Fruit fly (Drosophila melanogaster) whole organism, embryonic: ENCODE measurements around the gene isoQC.
A peak's percentile ranks its signal among the peaks of the same experiment; 100 is the strongest.

ENCODE experiments used
- CG10267 ChIP-seq: fragments of 200-800 bp; sonication (Bioruptor generic); optimal IDR thresholded peaks from 2 replicates; lab custom pipeline; 2018; ENCODE audit warnings: missing biosample characterization, mild to moderate bottlenecking, missing genetic modification characterization, moderate library complexity
- CG11695 ChIP-seq: fragments of 200-800 bp; sonication (Bioruptor generic); IDR thresholded peaks from 3 replicates; pipeline ENCODE4 v1.3.6; 2022; ENCODE audit warnings: missing biosample characterization, missing genetic modification characterization
- CG13624 ChIP-seq: fragments of 200-800 bp; sonication (Bioruptor generic); optimal IDR thresholded peaks from 2 replicates; lab custom pipeline; 2016; ENCODE audit warnings: missing biosample characterization, missing genetic modification characterization
- CG13775 ChIP-seq: fragments of 200-800 bp; sonication (Bioruptor generic); optimal IDR thresholded peaks from 3 replicates; lab custom pipeline; 2017; ENCODE audit warnings: missing biosample characterization, mild to moderate bottlenecking, missing genetic modification characterization
- CG15514 ChIP-seq: fragments of 200-800 bp; sonication (Bioruptor generic); optimal IDR thresholded peaks from 3 replicates; lab custom pipeline; 2017; ENCODE audit warnings: missing biosample characterization, missing genetic modification characterization, mild to moderate bottlenecking, moderate library complexity, missing genetic modification reagents
- CG15696 ChIP-seq: fragments of 200-800 bp; sonication (Bioruptor generic); optimal IDR thresholded peaks from 2 replicates; lab custom pipeline; 2019; ENCODE audit warnings: missing biosample characterization, mild to moderate bottlenecking, missing genetic modification characterization, moderate library complexity
- CG1603 ChIP-seq: fragments of 200-800 bp; sonication (Bioruptor generic); optimal IDR thresholded peaks from 2 replicates; lab custom pipeline; 2019; ENCODE audit warnings: missing biosample characterization, mild to moderate bottlenecking, missing genetic modification characterization, moderate library complexity
- CG17802 ChIP-seq: fragments of 200-800 bp; sonication (Bioruptor generic); optimal IDR thresholded peaks from 2 replicates; lab custom pipeline; 2018; ENCODE audit warnings: missing biosample characterization, mild to moderate bottlenecking, missing genetic modification characterization, moderate library complexity
- CG18262 ChIP-seq: fragments of 200-800 bp; optimal IDR thresholded peaks from 3 replicates; lab custom pipeline; 2019; ENCODE audit warnings: missing biosample characterization, mild to moderate bottlenecking, missing genetic modification characterization, moderate library complexity
- CG2678 ChIP-seq: fragments of 200-800 bp; sonication (Bioruptor generic); optimal IDR thresholded peaks from 3 replicates; lab custom pipeline; 2019; ENCODE audit warnings: missing biosample characterization, mild to moderate bottlenecking, missing genetic modification characterization, moderate library complexity
- CG3847 ChIP-seq: fragments of 200-800 bp; sonication (Bioruptor generic); IDR thresholded peaks from 2 replicates; pipeline ENCODE4 v1.3.6; 2022; ENCODE audit warnings: missing biosample characterization, missing genetic modification characterization
- CG3995 ChIP-seq: fragments of 200-800 bp; sonication (Bioruptor generic); optimal IDR thresholded peaks from 3 replicates; lab custom pipeline; 2016; ENCODE audit warnings: missing biosample characterization, missing genetic modification characterization
- CG4424 ChIP-seq: fragments of 200-800 bp; sonication (Bioruptor generic); optimal IDR thresholded peaks from 3 replicates; lab custom pipeline; 2016; ENCODE audit warnings: missing biosample characterization, missing genetic modification characterization
- CG4617 ChIP-seq: fragments of 200-800 bp; sonication (Bioruptor generic); optimal IDR thresholded peaks from 3 replicates; lab custom pipeline; 2016; ENCODE audit warnings: missing biosample characterization, missing genetic modification characterization, borderline replicate concordance
- CG4730 ChIP-seq: fragments of 200-800 bp; sonication (Bioruptor generic); IDR thresholded peaks from 2 replicates; pipeline ENCODE4 v1.3.6; 2022; ENCODE audit warnings: missing biosample characterization, missing genetic modification characterization
- CG8290 ChIP-seq, 3 experiments: fragments of 200-800 bp; sonication (Bioruptor generic); optimal IDR thresholded peaks; 2 replicates each; lab custom pipeline; 2016 to 2019; ENCODE audit warnings: missing biosample characterization in 3 of 3, missing genetic modification characterization in 3 of 3, mild to moderate bottlenecking in 2 of 3, moderate library complexity in 1 of 3
- CG8478 ChIP-seq: fragments of >200 bp; optimal IDR thresholded peaks from 2 replicates; lab custom pipeline; 2018
- CG9437 ChIP-seq: fragments of 200-800 bp; sonication (Bioruptor generic); optimal IDR thresholded peaks from 2 replicates; lab custom pipeline; 2018; ENCODE audit warnings: missing biosample characterization, mild to moderate bottlenecking, missing genetic modification characterization
- CG9817 ChIP-seq: fragments of 200-800 bp; sonication (Bioruptor generic); optimal IDR thresholded peaks from 2 replicates; lab custom pipeline; 2018; ENCODE audit warnings: missing biosample characterization, mild to moderate bottlenecking, missing genetic modification characterization, moderate library complexity
- CoRest ChIP-seq: fragments of 200-800 bp; sonication (Bioruptor generic); optimal IDR thresholded peaks from 3 replicates; lab custom pipeline; 2018; ENCODE audit warnings: missing biosample characterization, mild to moderate bottlenecking, missing genetic modification characterization, moderate library complexity
- D19A ChIP-seq: fragments of 200-800 bp; optimal IDR thresholded peaks from 3 replicates; lab custom pipeline; 2019; ENCODE audit warnings: missing biosample characterization, mild to moderate bottlenecking, missing genetic modification characterization, moderate library complexity
- D19B ChIP-seq: fragments of 200-800 bp; sonication (Bioruptor generic); optimal IDR thresholded peaks from 2 replicates; lab custom pipeline; 2017; ENCODE audit warnings: missing biosample characterization, mild to moderate bottlenecking, missing genetic modification characterization
- E2f2 ChIP-seq: fragments of 200-800 bp; sonication (Bioruptor generic); IDR thresholded peaks from 2 replicates; pipeline ENCODE4 v1.3.6; 2022; ENCODE audit warnings: missing biosample characterization, missing genetic modification characterization
- Hr51 ChIP-seq, 2 experiments: fragments of 200-800 bp; sonication (Bioruptor generic); optimal IDR thresholded peaks; 2 replicates in 1 of 2; 3 replicates in 1 of 2; lab custom pipeline; 2016 to 2018; ENCODE audit warnings: missing biosample characterization in 2 of 2, missing genetic modification characterization in 2 of 2, mild to moderate bottlenecking in 1 of 2, moderate library complexity in 1 of 2
- Hsf ChIP-seq: fragments of 200-800 bp; sonication (Bioruptor generic); optimal IDR thresholded peaks from 3 replicates; lab custom pipeline; 2016; ENCODE audit warnings: missing biosample characterization, missing genetic modification characterization
- Med ChIP-seq: fragments of 200-800 bp; sonication (Bioruptor generic); peaks from one replicate; lab custom pipeline; 2016; ENCODE audit warnings: missing biosample characterization, missing genetic modification characterization, mild to moderate bottlenecking, inconsistent platforms, moderate library complexity
- NfI ChIP-seq: fragments of 200-800 bp; sonication (Bioruptor generic); optimal IDR thresholded peaks from 3 replicates; lab custom pipeline; 2018; ENCODE audit warnings: missing biosample characterization, mild to moderate bottlenecking, missing genetic modification characterization, moderate library complexity
- Pdp1 ChIP-seq, 2 experiments: fragments of 200-800 bp; sonication (Bioruptor generic); optimal IDR thresholded peaks; 3 replicates each; lab custom pipeline; 2016; ENCODE audit warnings: missing biosample characterization in 2 of 2, missing genetic modification characterization in 2 of 2, mild to moderate bottlenecking in 1 of 2, moderate library complexity in 1 of 2
- Sin3A ChIP-seq: fragments of >200 bp; optimal IDR thresholded peaks from 2 replicates; lab custom pipeline; 2018
- Sox102F ChIP-seq: fragments of 200-800 bp; sonication (Bioruptor generic); optimal IDR thresholded peaks from 2 replicates; lab custom pipeline; 2018; ENCODE audit warnings: missing biosample characterization, mild to moderate bottlenecking, missing genetic modification characterization, moderate library complexity
- Sry-β ChIP-seq: fragments of 200-800 bp; sonication (Bioruptor generic); optimal IDR thresholded peaks from 2 replicates; lab custom pipeline; 2018; ENCODE audit warnings: missing biosample characterization, mild to moderate bottlenecking, missing genetic modification characterization, moderate library complexity
- Ssrp ChIP-seq: fragments of 200-800 bp; sonication (Bioruptor generic); optimal IDR thresholded peaks from 2 replicates; lab custom pipeline; 2018; ENCODE audit warnings: missing biosample characterization, mild to moderate bottlenecking, missing genetic modification characterization, moderate library complexity
- YL-1 ChIP-seq: fragments of 200-800 bp; sonication (Bioruptor generic); optimal IDR thresholded peaks from 3 replicates; lab custom pipeline; 2017; ENCODE audit warnings: missing biosample characterization, mild to moderate bottlenecking, missing genetic modification characterization
- chinmo ChIP-seq: fragments of 200-800 bp; sonication (Bioruptor generic); IDR thresholded peaks from 4 replicates; pipeline ENCODE4 v1.3.6; 2022; ENCODE audit warnings: missing biosample characterization, missing genetic modification characterization; ENCODE audit not compliant: partially characterized antibody
- cwo ChIP-seq: fragments of 200-800 bp; sonication (Bioruptor generic); optimal IDR thresholded peaks from 3 replicates; lab custom pipeline; 2017; ENCODE audit warnings: missing biosample characterization, missing genetic modification characterization, mild to moderate bottlenecking, moderate library complexity, missing genetic modification reagents
- dmrt11E ChIP-seq: fragments of 200-800 bp; sonication (Bioruptor generic); optimal IDR thresholded peaks from 3 replicates; lab custom pipeline; 2018; ENCODE audit warnings: missing biosample characterization, mild to moderate bottlenecking, missing genetic modification characterization, moderate library complexity
- exex ChIP-seq: fragments of 200-800 bp; sonication (Bioruptor generic); optimal IDR thresholded peaks from 4 replicates; lab custom pipeline; 2018; ENCODE audit warnings: missing biosample characterization, mild to moderate bottlenecking, missing genetic modification characterization, moderate library complexity
- ftz-f1 ChIP-seq: fragments of 200-800 bp; sonication (Bioruptor generic); optimal IDR thresholded peaks from 2 replicates; lab custom pipeline; 2016; ENCODE audit warnings: missing biosample characterization, missing genetic modification characterization
- gem ChIP-seq: fragments of 200-800 bp; sonication (Bioruptor generic); optimal IDR thresholded peaks from 2 replicates; lab custom pipeline; 2019; ENCODE audit warnings: missing biosample characterization, mild to moderate bottlenecking, missing genetic modification characterization, moderate library complexity
- her ChIP-seq: fragments of 200-800 bp; sonication (Bioruptor generic); optimal IDR thresholded peaks from 2 replicates; lab custom pipeline; 2016; ENCODE audit warnings: missing biosample characterization, missing genetic modification characterization
- knrl ChIP-seq: fragments of 200-800 bp; sonication (Bioruptor generic); IDR thresholded peaks from 3 replicates; pipeline ENCODE4 v1.3.6; 2022; ENCODE audit warnings: missing biosample characterization, missing genetic modification characterization; ENCODE audit not compliant: partially characterized antibody
- lilli ChIP-seq: fragments of 200-800 bp; sonication (Bioruptor generic); optimal IDR thresholded peaks from 3 replicates; lab custom pipeline; 2016; ENCODE audit warnings: missing biosample characterization, missing genetic modification characterization
- nerfin-1 ChIP-seq: fragments of 200-800 bp; sonication (Bioruptor generic); optimal IDR thresholded peaks from 3 replicates; lab custom pipeline; 2019; ENCODE audit warnings: missing biosample characterization, mild to moderate bottlenecking, missing genetic modification characterization, moderate library complexity
- pzg ChIP-seq: fragments of 200-800 bp; sonication (Bioruptor generic); optimal IDR thresholded peaks from 3 replicates; lab custom pipeline; 2018; ENCODE audit warnings: missing biosample characterization, mild to moderate bottlenecking, missing genetic modification characterization, moderate library complexity
- sob ChIP-seq: fragments of 200-800 bp; sonication (Bioruptor generic); IDR thresholded peaks from 2 replicates; pipeline ENCODE4 v1.3.6; 2022; ENCODE audit warnings: missing biosample characterization, missing genetic modification characterization
- tin ChIP-seq: fragments of 200-800 bp; sonication (Bioruptor generic); optimal IDR thresholded peaks from 3 replicates; lab custom pipeline; 2016; ENCODE audit warnings: missing biosample characterization, missing genetic modification characterization
- unpg ChIP-seq: fragments of 200-800 bp; sonication (Bioruptor generic); optimal IDR thresholded peaks from 3 replicates; lab custom pipeline; 2018; ENCODE audit warnings: missing biosample characterization, mild to moderate bottlenecking, missing genetic modification characterization, moderate library complexity
- zfh1 ChIP-seq: fragments of 200-800 bp; sonication (Bioruptor generic); IDR thresholded peaks from 3 replicates; pipeline ENCODE4 v1.3.6; 2022; ENCODE audit warnings: missing biosample characterization, missing genetic modification characterization

Gene isoQC

DNA sequence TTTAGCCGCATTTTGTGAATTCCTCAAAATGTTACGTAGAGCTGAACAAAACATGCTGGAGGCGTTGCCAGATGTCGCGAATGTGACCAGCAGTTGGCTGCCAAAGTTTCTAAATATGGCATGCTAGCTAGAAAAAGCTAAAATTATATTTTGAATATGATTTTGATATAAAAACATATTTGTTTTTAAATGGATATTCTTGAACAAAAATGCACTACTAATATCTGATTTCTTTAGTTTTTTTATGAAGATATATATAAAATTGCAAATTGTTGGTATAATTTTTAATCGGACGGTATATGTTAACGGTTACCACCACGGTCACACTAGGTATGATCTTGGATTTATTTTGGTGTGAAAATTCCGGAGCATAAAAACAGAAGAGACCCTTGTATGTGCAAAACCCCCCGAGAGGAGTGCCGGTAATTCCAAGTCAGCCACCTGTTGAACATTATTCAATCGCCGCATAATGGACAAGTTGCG lies 46.5 kb downstream of the isoQC start, which contains the start of the genes mTerf3 and CG5104 (continued):
- peak; percentile 0 for TF ChIP-seq Sox102F (GFP tag; lab: Kevin White, UChicago)
- peak; percentile 42 for TF ChIP-seq CG10267 (tag; lab: Kevin White, UChicago)
- TF ChIP-seq CG15514 = peak; percentile 50
- TF ChIP-seq Sry-β (GFP tag; lab: Kevin White, UChicago) = peak; percentile 91
- TF ChIP-seq CG1603 = peak; percentile 29
- TF ChIP-seq lilli = peak; percentile 50
- TF ChIP-seq CG18262 = peak; percentile 19
- TF ChIP-seq dmrt11E (tag; lab: Kevin White, UChicago) = peak; percentile 14
- TF ChIP-seq CG2678 (tag; lab: Kevin White, UChicago) = peak; percentile 42
- peak; percentile 39; the same call in 1 of the 2 replicates for TF ChIP-seq CG3847 (GFP tag; lab: Robert Waterston, UW)
- peak; percentile 4 for TF ChIP-seq unpg (GFP tag; lab: Kevin White, UChicago)
- peak; percentile 46 for TF ChIP-seq CoRest (tag; lab: Kevin White, UChicago)
- no peak for TF ChIP-seq CG17802 (tag; lab: Kevin White, UChicago)
- TF ChIP-seq NfI = peak; percentile 25
- peak; percentile 3 for TF ChIP-seq CG4424 (GFP tag; lab: Kevin White, UChicago)
- TF ChIP-seq CG4730 (GFP tag; lab: Robert Waterston, UW) = no peak
- no peak for TF ChIP-seq CG13624 (GFP tag; lab: Kevin White, UChicago)
- TF ChIP-seq her = no peak
- TF ChIP-seq CG15696 (tag; lab: Kevin White, UChicago) = peak; percentile 16
- peak; percentile 22 for TF ChIP-seq tin (GFP tag; lab: Kevin White, UChicago)
- peak; percentile 3 for TF ChIP-seq CG9817 (tag; lab: Kevin White, UChicago)
- peak; percentile 57 for TF ChIP-seq YL-1 (GFP tag; lab: Kevin White, UChicago)
- TF ChIP-seq zfh1 (GFP tag; lab: Robert Waterston, UW) = peak; percentile 30; the same call in 1 of the 3 replicates
- peak; percentile 92 for TF ChIP-seq CG9437 (GFP tag; lab: Kevin White, UChicago)
- peak; percentile 40 for TF ChIP-seq CG8290 (GFP tag; optimal IDR thresholded peaks at IDR 0.05; lab: Kevin White, UChicago)
- no peak for TF ChIP-seq CG8290 (tag; optimal IDR thresholded peaks at IDR 0.05; lab: Kevin White, UChicago)
- peak; percentile 56 for TF ChIP-seq gem (tag; lab: Kevin White, UChicago)
- peak; percentile 30 for TF ChIP-seq CG3995
- TF ChIP-seq Hsf = peak; percentile 39
- peak in 1 of 2 experiments; percentile 16 for TF ChIP-seq Hr51 (GFP tag; optimal IDR thresholded peaks at IDR 0.05; lab: Kevin White, UChicago)
- TF ChIP-seq nerfin-1 (tag; lab: Kevin White, UChicago) = peak; percentile 86
- TF ChIP-seq Ssrp (tag; lab: Kevin White, UChicago) = peak; percentile 7
- no peak for TF ChIP-seq CG8478
- TF ChIP-seq Sin3A (lab: Kevin White, UChicago) = peak; percentile 33
- no peak for TF ChIP-seq exex
- TF ChIP-seq knrl (GFP tag; lab: Robert Waterston, UW) = peak; percentile 35; the same call in 1 of the 3 replicates
- peak; percentile 60 for TF ChIP-seq pzg
- TF ChIP-seq, all 482 proteins: peak for 93

DNA sequence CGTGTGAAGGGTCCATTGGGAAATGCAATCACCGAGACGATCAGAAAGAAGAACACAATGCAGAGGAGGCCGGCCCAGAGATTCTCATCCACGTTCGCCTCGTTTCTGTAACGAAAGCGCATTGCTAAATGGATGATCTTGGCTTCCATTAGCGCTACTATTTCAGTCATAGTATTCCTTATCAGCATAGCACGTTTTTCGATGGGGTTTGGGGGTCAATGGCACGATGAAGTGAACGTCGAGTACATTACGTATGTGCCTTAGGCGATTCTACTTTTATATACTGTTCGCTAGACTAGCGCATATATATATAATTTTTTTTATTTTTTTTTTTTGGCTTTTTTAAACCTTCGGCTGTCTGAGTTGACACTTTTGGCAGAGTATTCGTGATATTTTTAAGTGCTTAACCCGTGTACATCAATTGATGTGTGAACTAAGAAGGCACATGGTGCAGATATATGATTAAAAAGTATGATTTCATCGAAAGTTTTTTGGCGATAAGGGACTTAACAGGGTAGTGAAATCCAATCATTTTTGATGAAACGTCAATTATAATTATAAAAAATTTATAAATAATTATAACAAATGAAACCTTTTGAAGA lies 50.2 kb downstream of the isoQC start:
- TF ChIP-seq E2f2 (GFP tag; lab: Robert Waterston, UW) (no peak), Med (GFP tag; lab: Kevin White, UChicago) (peak; percentile 39), CG11695 (GFP tag; lab: Robert Waterston, UW) (0 out of 3 replicates have a peak, but pooled peaks have one; percentile 41), chinmo (GFP tag; lab: Robert Waterston, UW) (0 out of 4 replicates have a peak, but pooled peaks have one; percentile 58), CG9437 (GFP tag; lab: Kevin White, UChicago) (peak; percentile 77), ftz-f1 (GFP tag; lab: Kevin White, UChicago) (peak; percentile 3), CG13775 (GFP tag; lab: Kevin White, UChicago) (no peak), Pdp1 (GFP tag; optimal IDR thresholded peaks at IDR 0.05; lab: Kevin White, UChicago) (peak in 1 of 2 experiments; percentile 45), cwo (GFP tag; lab: Kevin White, UChicago) (peak; percentile 94), sob (GFP tag; lab: Robert Waterston, UW) (0 out of 2 replicates have a peak, but pooled peaks have one; percentile 15), D19A (peak; percentile 12), D19B (peak; percentile 12), CG4617 (GFP tag; lab: Kevin White, UChicago) (no peak)
- TF ChIP-seq, all 482 proteins: peak for 10
